Fruit fly (Drosophila melanogaster) whole organism, embryonic: ENCODE results near the gene mav.

Experiments used
- Antp ChIP-seq: fragments of 200-800 bp; sonication (Bioruptor generic); optimal IDR thresholded peaks from 3 replicates; lab custom pipeline; 2016; ENCODE audit warnings: missing biosample characterization, missing genetic modification characterization
- Blimp-1 ChIP-seq: fragments of 200-800 bp; sonication (Bioruptor generic); optimal IDR thresholded peaks from 3 replicates; lab custom pipeline; 2018; ENCODE audit warnings: missing biosample characterization, missing genetic modification characterization, mild to moderate bottlenecking, moderate library complexity, missing genetic modification reagents
- CG11723 ChIP-seq: fragments of 200-800 bp; sonication (Bioruptor generic); optimal IDR thresholded peaks from 2 replicates; lab custom pipeline; 2017; ENCODE audit warnings: missing biosample characterization, mild to moderate bottlenecking, missing genetic modification characterization
- CG12659 ChIP-seq: fragments of 200-800 bp; sonication (Bioruptor generic); optimal IDR thresholded peaks from 3 replicates; lab custom pipeline; 2017; ENCODE audit warnings: mild to moderate bottlenecking, missing biosample characterization, missing genetic modification reagents, missing genetic modification characterization
- CG13287 ChIP-seq: fragments of 200-800 bp; sonication (Bioruptor generic); IDR thresholded peaks from 2 replicates; pipeline ENCODE4 v1.3.6; 2022; ENCODE audit warnings: missing biosample characterization, missing genetic modification characterization; ENCODE audit not compliant: partially characterized antibody
- CG13894 ChIP-seq: fragments of 200-800 bp; sonication (Bioruptor generic); optimal IDR thresholded peaks from 3 replicates; lab custom pipeline; 2018; ENCODE audit warnings: missing biosample characterization, mild to moderate bottlenecking, missing genetic modification characterization, moderate library complexity
- CG15479 ChIP-seq: fragments of 200-800 bp; sonication (Bioruptor generic); optimal IDR thresholded peaks from 3 replicates; lab custom pipeline; 2019; ENCODE audit warnings: missing biosample characterization, mild to moderate bottlenecking, missing genetic modification characterization, moderate library complexity
- CG15514 ChIP-seq: fragments of 200-800 bp; sonication (Bioruptor generic); optimal IDR thresholded peaks from 3 replicates; lab custom pipeline; 2017; ENCODE audit warnings: missing biosample characterization, missing genetic modification characterization, mild to moderate bottlenecking, moderate library complexity, missing genetic modification reagents
- CG15601 ChIP-seq: fragments of 200-800 bp; sonication (Bioruptor generic); optimal IDR thresholded peaks from 3 replicates; lab custom pipeline; 2019; ENCODE audit warnings: missing biosample characterization, mild to moderate bottlenecking, missing genetic modification characterization, moderate library complexity
- CG1603 ChIP-seq: fragments of 200-800 bp; sonication (Bioruptor generic); optimal IDR thresholded peaks from 2 replicates; lab custom pipeline; 2019; ENCODE audit warnings: missing biosample characterization, mild to moderate bottlenecking, missing genetic modification characterization, moderate library complexity
- CG17328 ChIP-seq: fragments of 200-800 bp; sonication (Bioruptor generic); IDR thresholded peaks from 2 replicates; pipeline ENCODE4 v1.3.6; 2022; ENCODE audit warnings: missing biosample characterization, missing genetic modification characterization
- CG17802 ChIP-seq: fragments of 200-800 bp; sonication (Bioruptor generic); optimal IDR thresholded peaks from 2 replicates; lab custom pipeline; 2018; ENCODE audit warnings: missing biosample characterization, mild to moderate bottlenecking, missing genetic modification characterization, moderate library complexity
- CG2199 ChIP-seq: fragments of 200-800 bp; sonication (Bioruptor generic); IDR thresholded peaks from 3 replicates; pipeline ENCODE4 v1.3.6; 2022; ENCODE audit warnings: missing biosample characterization, missing genetic modification characterization
- CG2712 ChIP-seq: fragments of 200-800 bp; optimal IDR thresholded peaks from 3 replicates; lab custom pipeline; 2019; ENCODE audit warnings: missing biosample characterization, mild to moderate bottlenecking, missing genetic modification characterization, moderate library complexity
- CG30020 ChIP-seq: fragments of 200-800 bp; optimal IDR thresholded peaks from 2 replicates; lab custom pipeline; 2019; ENCODE audit warnings: missing biosample characterization, mild to moderate bottlenecking, missing genetic modification characterization, moderate library complexity
- CG31365 ChIP-seq: fragments of 200-800 bp; sonication (Bioruptor generic); optimal IDR thresholded peaks from 2 replicates; lab custom pipeline; 2018; ENCODE audit warnings: missing biosample characterization, mild to moderate bottlenecking, missing genetic modification characterization
- CG32767 ChIP-seq: fragments of 200-800 bp; sonication (Bioruptor generic); IDR thresholded peaks from 2 replicates; pipeline ENCODE4 v1.3.6; 2022; ENCODE audit warnings: missing biosample characterization, missing genetic modification characterization
- CG4617 ChIP-seq: fragments of 200-800 bp; sonication (Bioruptor generic); optimal IDR thresholded peaks from 3 replicates; lab custom pipeline; 2016; ENCODE audit warnings: missing biosample characterization, missing genetic modification characterization, borderline replicate concordance
- CG4730 ChIP-seq: fragments of 200-800 bp; sonication (Bioruptor generic); IDR thresholded peaks from 2 replicates; pipeline ENCODE4 v1.3.6; 2022; ENCODE audit warnings: missing biosample characterization, missing genetic modification characterization
- CG7357 ChIP-seq: fragments of 200-800 bp; sonication (Bioruptor generic); IDR thresholded peaks from 3 replicates; pipeline ENCODE4 v1.3.6; 2022; ENCODE audit warnings: missing biosample characterization, missing genetic modification characterization
- CG8388 ChIP-seq: fragments of 200-800 bp; sonication (Bioruptor generic); optimal IDR thresholded peaks from 2 replicates; lab custom pipeline; 2019; ENCODE audit warnings: missing biosample characterization, mild to moderate bottlenecking, missing genetic modification characterization, moderate library complexity
- CG8924 ChIP-seq: fragments of 200-800 bp; optimal IDR thresholded peaks from 3 replicates; lab custom pipeline; 2019; ENCODE audit warnings: missing biosample characterization, mild to moderate bottlenecking, missing genetic modification characterization, moderate library complexity
- Deaf1 ChIP-seq: fragments of 200-800 bp; optimal IDR thresholded peaks from 3 replicates; lab custom pipeline; 2019; ENCODE audit warnings: missing biosample characterization, mild to moderate bottlenecking, missing genetic modification characterization, moderate library complexity
- E2f1 ChIP-seq: fragments of 200-800 bp; sonication (Bioruptor generic); IDR thresholded peaks from 2 replicates; pipeline ENCODE4 v1.3.6; 2022; ENCODE audit warnings: missing biosample characterization, missing genetic modification characterization
- HmgD ChIP-seq: fragments of 200-800 bp; sonication (Bioruptor generic); optimal IDR thresholded peaks from 3 replicates; lab custom pipeline; 2016; ENCODE audit warnings: missing biosample characterization, missing genetic modification characterization
- HmgZ ChIP-seq: fragments of 200-800 bp; sonication (Bioruptor generic); optimal IDR thresholded peaks from 2 replicates; lab custom pipeline; 2018; ENCODE audit warnings: missing biosample characterization, mild to moderate bottlenecking, missing genetic modification characterization
- Jarid2 ChIP-seq: fragments of 200-800 bp; sonication (Bioruptor generic); optimal IDR thresholded peaks from 3 replicates; lab custom pipeline; 2017; ENCODE audit warnings: mild to moderate bottlenecking, missing biosample characterization, missing genetic modification reagents, missing genetic modification characterization
- MBD-R2 ChIP-seq: fragments of 200-800 bp; sonication (Bioruptor generic); IDR thresholded peaks from 2 replicates; pipeline ENCODE4 v1.3.6; 2022; ENCODE audit warnings: missing biosample characterization, missing genetic modification characterization
- Myb ChIP-seq: fragments of 200-800 bp; sonication (Bioruptor generic); optimal IDR thresholded peaks from 2 replicates; lab custom pipeline; 2016; ENCODE audit warnings: missing biosample characterization, missing genetic modification characterization
- Pdp1 ChIP-seq, 2 experiments: fragments of 200-800 bp; sonication (Bioruptor generic); optimal IDR thresholded peaks; 3 replicates each; lab custom pipeline; 2016; ENCODE audit warnings: missing biosample characterization in 2 of 2, missing genetic modification characterization in 2 of 2, mild to moderate bottlenecking in 1 of 2, moderate library complexity in 1 of 2
- bbx ChIP-seq: fragments of 200-800 bp; sonication (Bioruptor generic); IDR thresholded peaks from 2 replicates; pipeline ENCODE4 v1.3.6; 2022; ENCODE audit warnings: missing biosample characterization, missing genetic modification characterization; ENCODE audit not compliant: partially characterized antibody
- bcd ChIP-seq: fragments of 200-800 bp; sonication (Bioruptor generic); optimal IDR thresholded peaks from 2 replicates; lab custom pipeline; 2017; ENCODE audit warnings: missing biosample characterization, mild to moderate bottlenecking, missing genetic modification characterization
- chm ChIP-seq: fragments of 200-800 bp; sonication (Bioruptor generic); IDR thresholded peaks from 2 replicates; pipeline ENCODE4 v1.3.6; 2022; ENCODE audit warnings: missing biosample characterization, missing genetic modification characterization
- cwo ChIP-seq: fragments of 200-800 bp; sonication (Bioruptor generic); optimal IDR thresholded peaks from 3 replicates; lab custom pipeline; 2017; ENCODE audit warnings: missing biosample characterization, missing genetic modification characterization, mild to moderate bottlenecking, moderate library complexity, missing genetic modification reagents
- dimm ChIP-seq: fragments of 200-800 bp; sonication (Bioruptor generic); IDR thresholded peaks from 2 replicates; pipeline ENCODE4 v1.3.6; 2022; ENCODE audit warnings: missing biosample characterization, missing genetic modification characterization
- ewg ChIP-seq: fragments of 200-800 bp; sonication (Bioruptor generic); optimal IDR thresholded peaks from 3 replicates; lab custom pipeline; 2017; ENCODE audit warnings: mild to moderate bottlenecking, missing biosample characterization, missing genetic modification reagents, missing genetic modification characterization
- lola ChIP-seq, 3 experiments: fragments of >200 bp in 2 of 3; fragments of 200-800 bp in 1 of 3; sonication (Bioruptor generic) in 1 of 3; optimal IDR thresholded peaks; 2 replicates each; lab custom pipeline; 2017 to 2019; ENCODE audit warnings: missing biosample characterization in 3 of 3, missing genetic modification characterization in 3 of 3, mild to moderate bottlenecking in 1 of 3, moderate library complexity in 1 of 3
- nerfin-1 ChIP-seq: fragments of 200-800 bp; sonication (Bioruptor generic); optimal IDR thresholded peaks from 3 replicates; lab custom pipeline; 2019; ENCODE audit warnings: missing biosample characterization, mild to moderate bottlenecking, missing genetic modification characterization, moderate library complexity
- onecut ChIP-seq: fragments of 200-800 bp; sonication (Bioruptor generic); IDR thresholded peaks from 2 replicates; pipeline ENCODE4 v1.3.6; 2022; ENCODE audit warnings: missing biosample characterization, missing genetic modification characterization
- org-1 ChIP-seq: fragments of 200-800 bp; sonication (Bioruptor generic); optimal IDR thresholded peaks from 2 replicates; lab custom pipeline; 2017; ENCODE audit warnings: missing biosample characterization, missing genetic modification characterization
- pfk ChIP-seq: fragments of 200-800 bp; sonication (Bioruptor generic); optimal IDR thresholded peaks from 2 replicates; lab custom pipeline; 2018; ENCODE audit warnings: missing biosample characterization, mild to moderate bottlenecking, missing genetic modification characterization, moderate library complexity
- pros ChIP-seq: fragments of 200-800 bp; sonication (Bioruptor generic); optimal IDR thresholded peaks from 3 replicates; lab custom pipeline; 2019; ENCODE audit warnings: missing biosample characterization, mild to moderate bottlenecking, missing genetic modification characterization, moderate library complexity
- pzg ChIP-seq: fragments of 200-800 bp; sonication (Bioruptor generic); optimal IDR thresholded peaks from 3 replicates; lab custom pipeline; 2018; ENCODE audit warnings: missing biosample characterization, mild to moderate bottlenecking, missing genetic modification characterization, moderate library complexity
- repo ChIP-seq: fragments of 200-800 bp; sonication (Bioruptor generic); optimal IDR thresholded peaks from 2 replicates; lab custom pipeline; 2016; ENCODE audit warnings: missing biosample characterization, missing genetic modification characterization
- salm ChIP-seq: fragments of 200-800 bp; sonication (Bioruptor generic); optimal IDR thresholded peaks from 2 replicates; lab custom pipeline; 2018; ENCODE audit warnings: missing biosample characterization, mild to moderate bottlenecking, missing genetic modification characterization
- scrt ChIP-seq: fragments of 200-800 bp; sonication (Bioruptor generic); optimal IDR thresholded peaks from 2 replicates; lab custom pipeline; 2018; ENCODE audit warnings: missing biosample characterization, mild to moderate bottlenecking, missing genetic modification characterization, moderate library complexity
- seq ChIP-seq: fragments of 200-800 bp; sonication (Bioruptor generic); IDR thresholded peaks from 2 replicates; pipeline ENCODE4 v1.3.6; 2022; ENCODE audit warnings: missing biosample characterization, missing genetic modification characterization
- shn ChIP-seq: fragments of 200-800 bp; sonication (Bioruptor generic); optimal IDR thresholded peaks from 3 replicates; lab custom pipeline; 2016; ENCODE audit warnings: missing biosample characterization, missing genetic modification characterization
- zen ChIP-seq: fragments of 200-800 bp; sonication (Bioruptor generic); optimal IDR thresholded peaks from 3 replicates; lab custom pipeline; 2018; ENCODE audit warnings: missing biosample characterization, mild to moderate bottlenecking, missing genetic modification characterization, moderate library complexity

Gene mav

dm6 chr4:607498-607897, 18.3 kb downstream of the mav start, which contains the start of gene onecut:
TSS of gene onecut (minus strand) at chr4:607649.
- TF ChIP-seq CG4617 (GFP tag; lab: Kevin White, UChicago) (no peak), CG12659 (GFP tag; lab: Kevin White, UChicago) (peak; percentile 6), CG30020 (tag; lab: Kevin White, UChicago) (peak; percentile 89), cwo (GFP tag; lab: Kevin White, UChicago) (no peak), Pdp1 (GFP tag; optimal IDR thresholded peaks at IDR 0.05; lab: Kevin White, UChicago) (no peak), org-1 (GFP tag; lab: Kevin White, UChicago) (no peak), CG8924 (tag; lab: Kevin White, UChicago) (peak; percentile 6), CG2199 (GFP tag; lab: Robert Waterston, UW) (0 out of 3 replicates have a peak, but pooled peaks have one; percentile 77), CG13894 (tag; lab: Kevin White, UChicago) (peak; percentile 56), CG1603 (tag; lab: Kevin White, UChicago) (peak; percentile 69), repo (GFP tag; lab: Kevin White, UChicago) (no peak), E2f1 (GFP tag; lab: Robert Waterston, UW) (no peak), pzg (GFP tag; lab: Kevin White, UChicago) (peak; percentile 34), seq (GFP tag; lab: Robert Waterston, UW) (0 out of 2 replicates have a peak, but pooled peaks have one; percentile 29), nerfin-1 (tag; lab: Kevin White, UChicago) (peak; percentile 45), pros (peak; percentile 23), CG17802 (tag; lab: Kevin White, UChicago) (peak; percentile 78), CG15514 (GFP tag; lab: Kevin White, UChicago) (no peak), CG32767 (peak; percentile 15; the same call in 1 of the 2 replicates), Myb (peak; percentile 25), ewg (GFP tag; lab: Kevin White, UChicago) (peak; percentile 93), CG7357 (peak; percentile 57; the same call in 1 of the 3 replicates), bbx (0 out of 2 replicates have a peak, but pooled peaks have one; percentile 26), CG2712 (tag; lab: Kevin White, UChicago) (no peak), pfk (peak; percentile 58), CG11723 (GFP tag; lab: Kevin White, UChicago) (peak; percentile 27), HmgD (GFP tag; lab: Kevin White, UChicago) (peak; percentile 10)

- TF ChIP-seq CG11723 (GFP tag; lab: Kevin White, UChicago) (peak; percentile 43), shn (GFP tag; lab: Kevin White, UChicago) (no peak), bcd (GFP tag; lab: Kevin White, UChicago) (no peak), CG13287 (GFP tag; lab: Robert Waterston, UW) (no peak), CG15601 (tag; lab: Kevin White, UChicago) (no peak), chm (GFP tag; lab: Robert Waterston, UW) (no peak), Blimp-1 (GFP tag; lab: Kevin White, UChicago) (peak; percentile 90), CG31365 (no peak), CG4730 (GFP tag; lab: Robert Waterston, UW) (no peak), MBD-R2 (GFP tag; lab: Robert Waterston, UW) (no peak), CG8388 (no peak), CG15479 (GFP tag; lab: Kevin White, UChicago) (peak; percentile 32), nerfin-1 (tag; lab: Kevin White, UChicago) (no peak), Jarid2 (GFP tag; lab: Kevin White, UChicago) (no peak), Antp (GFP tag; lab: Kevin White, UChicago) (no peak), dimm (no peak), zen (tag; lab: Kevin White, UChicago) (no peak), CG17328 (no peak), salm (tag; lab: Kevin White, UChicago) (no peak), onecut (GFP tag; lab: Robert Waterston, UW) (peak; percentile 39; the same call in 1 of the 2 replicates), HmgZ (tag; lab: Kevin White, UChicago) (no peak), Deaf1 (tag; lab: Kevin White, UChicago) (no peak), lola (GFP tag; optimal IDR thresholded peaks at IDR 0.05; lab: Kevin White, UChicago) (no peak), scrt (GFP tag; lab: Kevin White, UChicago) (no peak)
- TF ChIP-seq, all 482 proteins: peak for 4
Measured at dm6 chr4:588514-588913, 37.3 kb downstream of the mav start.
